Fruit fly (Drosophila melanogaster) Kc167 (cell line): ENCODE measurements around the gene ctrip.

Source experiments
- insv ChIP-seq: fragments of >200 bp; optimal IDR thresholded peaks from 3 replicates; lab custom pipeline; 2018; ENCODE audit warnings: missing external identifiers
- psq ChIP-seq: fragments of >200 bp; optimal IDR thresholded peaks from 2 replicates; lab custom pipeline; 2017; ENCODE audit warnings: missing external identifiers

DNA sequence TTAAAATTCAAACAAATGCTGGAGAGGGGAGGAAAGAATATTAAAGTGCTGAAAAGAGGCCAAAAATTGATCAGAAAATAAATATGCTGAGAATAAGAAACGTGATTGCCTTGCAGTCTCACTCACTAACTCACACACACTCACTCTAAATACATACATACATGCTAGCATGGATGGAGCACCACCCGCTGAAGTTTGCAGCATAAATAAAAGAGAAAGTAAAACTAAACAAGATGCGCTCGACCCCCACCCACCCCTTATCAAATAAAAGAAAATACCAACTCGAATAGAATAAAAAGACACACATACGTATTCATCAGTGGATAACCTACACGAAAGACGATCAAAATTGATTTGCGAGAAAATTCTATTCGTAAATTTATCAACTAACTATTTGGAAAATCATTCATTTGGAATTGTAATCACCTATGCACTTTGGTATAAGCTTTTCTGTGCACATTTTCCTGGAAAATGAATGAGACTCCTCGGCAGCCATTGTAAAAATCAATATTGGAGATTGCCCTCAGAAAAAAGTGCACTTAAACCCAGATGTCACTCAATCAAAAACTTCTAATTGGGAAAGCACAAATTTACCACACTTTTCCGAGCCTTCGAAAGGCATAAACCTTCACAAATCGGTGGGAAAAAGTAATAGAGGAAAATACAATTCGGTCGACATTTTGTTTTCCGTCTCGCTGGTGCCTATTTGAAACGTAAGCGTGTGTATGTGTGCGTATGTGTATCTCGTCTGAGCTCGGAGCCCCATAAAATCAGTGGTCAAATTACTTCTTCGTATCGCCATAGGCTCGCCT, 566 bp downstream of the ctrip start, which contains the start of gene Gmppb:
- TF ChIP-seq insv (lab: Kevin White, UChicago): no peak
- TF ChIP-seq psq (lab: Kevin White, UChicago): no peak
